Fruit fly (Drosophila melanogaster) whole organism: ENCODE results near the gene bru2.

Experiments
- CG8478 ChIP-seq: fragments of >200 bp; optimal IDR thresholded peaks from 2 replicates; lab custom pipeline; 2018; ENCODE audit warnings: inconsistent platforms
- Dll ChIP-seq: fragments of >200 bp; optimal IDR thresholded peaks from 2 replicates; lab custom pipeline; 2017
- EcR ChIP-seq, 2 experiments: fragments of >200 bp; optimal IDR thresholded peaks; 2 replicates each; lab custom pipeline; 2017; ENCODE audit warnings: missing biosample characterization in 2 of 2, missing genetic modification characterization in 2 of 2, missing genetic modification reagents in 2 of 2
- pan ChIP-seq: fragments of >200 bp; optimal IDR thresholded peaks from 2 replicates; lab custom pipeline; 2017
- psq ChIP-seq: fragments of >200 bp; optimal IDR thresholded peaks from 2 replicates; lab custom pipeline; 2017
- usp ChIP-seq: fragments of >200 bp; optimal IDR thresholded peaks from 2 replicates; lab custom pipeline; 2017; ENCODE audit warnings: missing biosample characterization, missing genetic modification characterization, mixed read lengths

bru2 gene

dm6 chr2L:12410679-12411078 is 66.7 kb downstream of the bru2 start:
- TF ChIP-seq EcR (GFP tag; optimal IDR thresholded peaks at IDR 0.05; lab: Kevin White, UChicago) (no peak), CG8478 (no peak), pan (lab: Kevin White, UChicago) (no peak), usp (GFP tag; lab: Kevin White, UChicago) (no peak), Dll (lab: Kevin White, UChicago) (no peak), psq (no peak)

dm6 chr2L:12413899-12414298 is 69.9 kb downstream of the bru2 start:
- TF ChIP-seq CG8478 = no peak
- TF ChIP-seq EcR (GFP tag; optimal IDR thresholded peaks at IDR 0.05; lab: Kevin White, UChicago) = no peak
- TF ChIP-seq Dll (lab: Kevin White, UChicago) = no peak
- TF ChIP-seq usp (GFP tag; lab: Kevin White, UChicago) = no peak
- TF ChIP-seq psq = no peak
- no peak for TF ChIP-seq pan (lab: Kevin White, UChicago)

dm6 chr2L:12415485-12416137 is 71.6 kb downstream of the bru2 start:
- TF ChIP-seq Dll (lab: Kevin White, UChicago) (no peak), usp (GFP tag; lab: Kevin White, UChicago) (no peak), EcR (GFP tag; optimal IDR thresholded peaks at IDR 0.05; lab: Kevin White, UChicago) (no peak), pan (lab: Kevin White, UChicago) (no peak), psq (no peak), CG8478 (no peak)

dm6 chr2L:12421188-12421587 is 77.2 kb downstream of the bru2 start:
- TF ChIP-seq CG8478 (no peak), usp (GFP tag; lab: Kevin White, UChicago) (no peak), psq (no peak), pan (lab: Kevin White, UChicago) (no peak), EcR (GFP tag; optimal IDR thresholded peaks at IDR 0.05; lab: Kevin White, UChicago) (no peak), Dll (lab: Kevin White, UChicago) (no peak)

dm6 chr2L:12421793-12422691 is 78.0 kb downstream of the bru2 start:
- TF ChIP-seq pan (lab: Kevin White, UChicago) (no peak), psq (no peak), EcR (GFP tag; optimal IDR thresholded peaks at IDR 0.05; lab: Kevin White, UChicago) (no peak), usp (GFP tag; lab: Kevin White, UChicago) (no peak), Dll (lab: Kevin White, UChicago) (no peak), CG8478 (no peak)

dm6 chr2L:12423106-12423836 is 79.3 kb downstream of the bru2 start, which contains the start of gene vir-1:
Gene vir-1, minus strand, starts transcription at chr2L:12423439.
- TF ChIP-seq pan (lab: Kevin White, UChicago) (no peak), usp (GFP tag; lab: Kevin White, UChicago) (no peak), psq (no peak), CG8478 (no peak), EcR (GFP tag; optimal IDR thresholded peaks at IDR 0.05; lab: Kevin White, UChicago) (no peak), Dll (lab: Kevin White, UChicago) (no peak)

- TF ChIP-seq EcR (GFP tag; optimal IDR thresholded peaks at IDR 0.05; lab: Kevin White, UChicago) = no peak
- no peak for TF ChIP-seq psq
- TF ChIP-seq pan (lab: Kevin White, UChicago) = no peak
Measured at dm6 chr2L:12424555-12424954, 80.5 kb downstream of the bru2 start, which contains the start of gene Fam92. Gene Fam92, plus strand, starts transcription at chr2L:12424904.

dm6 chr2L:12427487-12428101 is 83.6 kb downstream of the bru2 start, which contains the start of the genes CG5446 and Trm1:
Gene CG5446, minus strand, starts transcription at chr2L:12427709.
Gene Trm1, plus strand, starts transcription at chr2L:12428028.
- no peak for TF ChIP-seq EcR (GFP tag; optimal IDR thresholded peaks at IDR 0.05; lab: Kevin White, UChicago)
- TF ChIP-seq pan (lab: Kevin White, UChicago) = no peak
- TF ChIP-seq Dll (lab: Kevin White, UChicago) = no peak
- TF ChIP-seq psq = no peak

dm6 chr2L:12430792-12431191 is 86.8 kb downstream of the bru2 start, which contains the start of gene CG5435:
Gene CG5435, minus strand, starts transcription at chr2L:12430892.
- TF ChIP-seq CG8478 = no peak

- TF ChIP-seq pan (lab: Kevin White, UChicago) = no peak
Measured at dm6 chr2L:12433712-12434534, 89.9 kb downstream of the bru2 start, which contains the start of gene eRF3. Gene eRF3, plus strand, starts transcription at chr2L:12434452.

dm6 chr2L:12434535-12434938 is 90.5 kb downstream of the bru2 start, which contains the start of gene SC35:
Gene SC35, minus strand, starts transcription at chr2L:12434665.
- TF ChIP-seq Dll (lab: Kevin White, UChicago) (no peak), pan (lab: Kevin White, UChicago) (no peak), psq (no peak), usp (GFP tag; lab: Kevin White, UChicago) (no peak), EcR (GFP tag; optimal IDR thresholded peaks at IDR 0.05; lab: Kevin White, UChicago) (no peak), CG8478 (no peak)
